Fruit fly (Drosophila melanogaster): ENCODE measurements around the gene tgo.

Gene tgo

DNA sequence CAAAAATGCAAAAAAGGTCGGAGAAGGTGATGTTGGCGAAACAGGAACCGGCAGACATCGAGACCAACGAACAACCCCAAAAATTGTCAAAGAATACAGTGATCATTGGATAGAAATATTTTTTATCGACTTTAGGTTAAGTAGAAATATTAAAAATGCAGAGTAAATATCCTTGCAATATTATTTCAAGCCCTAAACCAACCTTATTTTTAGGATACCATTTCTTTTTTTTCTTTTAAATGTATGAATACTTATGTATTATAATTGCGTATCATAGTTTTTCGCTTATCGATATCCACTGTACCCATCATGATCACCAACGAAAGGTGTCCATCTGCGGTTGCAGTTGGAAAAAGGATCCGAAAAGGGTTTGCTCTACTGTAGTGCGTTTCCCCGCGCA, 15.4 kb upstream of the tgo start (continued):
- no peak for TF ChIP-seq Nf-YA (GFP tag; IDR thresholded peaks at IDR 0.05)
- TF ChIP-seq cad (GFP tag; optimal IDR thresholded peaks at IDR 0.05): no peak
- peak; percentile 27 for TF ChIP-seq gem (tag; optimal IDR thresholded peaks at IDR 0.05)
- no peak for TF ChIP-seq ro (GFP tag; IDR thresholded peaks at IDR 0.05)
- peak; percentile 90 for TF ChIP-seq grau (tag; optimal IDR thresholded peaks at IDR 0.05)
- TF ChIP-seq hkb (optimal IDR thresholded peaks at IDR 0.05): no peak
- TF ChIP-seq hkb (GFP tag; IDR thresholded peaks at IDR 0.05): 0 out of 2 replicates have a peak, but pooled peaks have one; percentile 16
- TF ChIP-seq CG14050 (GFP tag; IDR thresholded peaks at IDR 0.05): no peak
- TF ChIP-seq lola (GFP tag; optimal IDR thresholded peaks at IDR 0.05): peak in 1 of 3 experiments; percentile 35
- peak; percentile 32 for TF ChIP-seq CG18262 (tag; optimal IDR thresholded peaks at IDR 0.05)
- TF ChIP-seq CG8924 (tag; optimal IDR thresholded peaks at IDR 0.05): peak; percentile 16
- peak; percentile 13 for TF ChIP-seq CG10267 (tag; optimal IDR thresholded peaks at IDR 0.05)
- no peak for TF ChIP-seq her (GFP tag; optimal IDR thresholded peaks at IDR 0.05)
- TF ChIP-seq PHDP (tag; optimal IDR thresholded peaks at IDR 0.05): no peak
- peak; percentile 2 for TF ChIP-seq CG33557 (GFP tag; optimal IDR thresholded peaks at IDR 0.05)
- TF ChIP-seq Mad (GFP tag; optimal IDR thresholded peaks at IDR 0.05): no peak
- no peak for TF ChIP-seq ssp (GFP tag; IDR thresholded peaks at IDR 0.05)
- TF ChIP-seq CG14710 (tag; optimal IDR thresholded peaks at IDR 0.05): peak; percentile 15
- peak; percentile 49 for TF ChIP-seq dmrt11E (tag; optimal IDR thresholded peaks at IDR 0.05)
- TF ChIP-seq sens (GFP tag): peak; percentile 25
- TF ChIP-seq br (optimal IDR thresholded peaks at IDR 0.05): no peak
- no peak for TF ChIP-seq Hr51 (GFP tag; optimal IDR thresholded peaks at IDR 0.05)
- TF ChIP-seq CG11247 (GFP tag; IDR thresholded peaks at IDR 0.05): no peak
- TF ChIP-seq slbo (GFP tag; IDR thresholded peaks at IDR 0.05): no peak
- TF ChIP-seq CG13775 (GFP tag; optimal IDR thresholded peaks at IDR 0.05): no peak
- no peak for TF ChIP-seq CG18599 (GFP tag; optimal IDR thresholded peaks at IDR 0.05)
- TF ChIP-seq CG1792 (GFP tag; optimal IDR thresholded peaks at IDR 0.05): no peak
- TF ChIP-seq CG9727 (GFP tag; optimal IDR thresholded peaks at IDR 0.05): peak; percentile 13
- no peak for TF ChIP-seq twi (tag; optimal IDR thresholded peaks at IDR 0.05)
- TF ChIP-seq D19B (GFP tag; optimal IDR thresholded peaks at IDR 0.05): no peak
- no peak for TF ChIP-seq CG6854 (GFP tag; optimal IDR thresholded peaks at IDR 0.05)
- TF ChIP-seq ara (GFP tag; IDR thresholded peaks at IDR 0.05): no peak
- TF ChIP-seq Xrp1 (GFP tag; IDR thresholded peaks at IDR 0.05): peak; percentile 29; the same call in 1 of the 2 replicates
- no peak for TF ChIP-seq Nf-YC (tag; optimal IDR thresholded peaks at IDR 0.05)
- TF ChIP-seq CG9932 (GFP tag; IDR thresholded peaks at IDR 0.05): no peak
- no peak for TF ChIP-seq Aef1 (GFP tag; IDR thresholded peaks at IDR 0.05)
- TF ChIP-seq CG1529 (GFP tag; optimal IDR thresholded peaks at IDR 0.05): no peak

DNA sequence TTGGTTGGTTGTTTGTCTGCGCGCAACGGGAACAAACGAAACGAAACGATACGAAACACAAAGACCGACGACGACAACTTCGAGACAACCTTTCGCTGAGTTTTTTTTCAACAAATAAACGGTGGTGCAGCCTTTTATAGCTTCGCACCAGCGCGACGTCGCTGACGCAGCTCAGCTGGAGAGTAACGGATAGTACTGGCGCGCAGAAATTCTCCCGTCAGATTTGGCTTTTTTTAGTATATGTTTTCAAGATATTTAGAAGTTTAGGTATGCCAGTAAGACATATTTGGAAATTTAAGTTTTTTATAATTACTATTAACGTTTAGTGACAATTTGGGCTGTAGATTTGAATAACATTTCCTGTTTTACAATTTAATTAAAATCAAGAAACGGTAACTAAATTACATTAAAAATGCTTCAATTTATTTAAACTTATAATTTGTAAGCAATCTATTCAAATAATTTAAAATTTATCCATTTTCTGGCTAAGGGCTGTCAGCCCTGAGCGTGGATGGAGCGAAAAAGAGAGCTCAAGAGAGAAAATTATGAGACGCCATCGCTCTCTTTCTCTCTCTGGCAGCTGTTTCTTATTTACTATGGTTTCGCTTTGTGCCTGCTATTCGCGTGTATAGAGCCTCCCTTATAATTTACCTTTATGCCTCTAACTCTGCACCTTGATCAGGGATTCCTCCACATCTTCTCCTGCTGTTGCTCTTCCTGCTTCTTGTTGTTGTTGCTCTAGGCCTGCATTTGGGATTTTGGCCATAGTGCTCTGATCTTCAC, 14.0 kb upstream of the tgo start:
- TF ChIP-seq CG6254 (GFP tag; optimal IDR thresholded peaks at IDR 0.05) (peak; percentile 73), CHES-1-like (GFP tag; optimal IDR thresholded peaks at IDR 0.05) (no peak), br (optimal IDR thresholded peaks at IDR 0.05) (no peak), Dp (GFP tag; optimal IDR thresholded peaks at IDR 0.05) (peak; percentile 28), CG32772 (GFP tag; IDR thresholded peaks at IDR 0.05) (peak; percentile 68), CG2712 (tag; optimal IDR thresholded peaks at IDR 0.05) (peak; percentile 93), corto (GFP tag; optimal IDR thresholded peaks at IDR 0.05) (peak; percentile 55), D19B (GFP tag; optimal IDR thresholded peaks at IDR 0.05) (peak; percentile 64), abd-A (tag; optimal IDR thresholded peaks at IDR 0.05) (peak; percentile 58), CG11093 (GFP tag; IDR thresholded peaks at IDR 0.05) (no peak), ara (GFP tag; IDR thresholded peaks at IDR 0.05) (0 out of 2 replicates have a peak, but pooled peaks have one; percentile 43), CG13123 (GFP tag; optimal IDR thresholded peaks at IDR 0.05) (peak; percentile 60), CG18011 (GFP tag; optimal IDR thresholded peaks at IDR 0.05) (peak; percentile 41), sob (GFP tag; IDR thresholded peaks at IDR 0.05) (0 out of 2 replicates have a peak, but pooled peaks have one; percentile 23), CG12942 (GFP tag; optimal IDR thresholded peaks at IDR 0.05) (peak; percentile 55), CoRest (tag; optimal IDR thresholded peaks at IDR 0.05) (peak; percentile 93), row (GFP tag; IDR thresholded peaks at IDR 0.05) (peak; percentile 95)

Measured in whole organism, embryonic.